Worm (Caenorhabditis elegans): Measurements from ENCODE around the gene Y47D7A.2.

The Y47D7A.2 gene

ce11 chrV:4400118-4400517 is 20.0 kb upstream of the Y47D7A.2 start, which contains the start of gene F13A2.4:
Gene F13A2.4, minus strand, starts transcription at chrV:4400218.
- TF ChIP-seq unc-62 (GFP tag; optimal IDR thresholded peaks at IDR 0.05): no peak

- no peak for TF ChIP-seq unc-62 (GFP tag; optimal IDR thresholded peaks at IDR 0.05)
These were observed 18.2 kb upstream of the Y47D7A.2 start, which contains the start of gene F13A2.5 for ce11 chrV:4401865-4402264. Gene F13A2.5, minus strand, starts transcription at chrV:4401965.

- TF ChIP-seq unc-62 (GFP tag; optimal IDR thresholded peaks at IDR 0.05): no peak
These were observed 12.6 kb upstream of the Y47D7A.2 start, which contains the start of gene nhr-118 for ce11 chrV:4407519-4407918. Gene nhr-118, plus strand, starts transcription at chrV:4407819.

ce11 chrV:4410643-4411042 is 9.4 kb upstream of the Y47D7A.2 start, which contains the start of gene Y47D7A.3:
Gene Y47D7A.3, plus strand, starts transcription at chrV:4410943.
- TF ChIP-seq unc-62 (GFP tag; optimal IDR thresholded peaks at IDR 0.05): no peak

- no peak for TF ChIP-seq unc-62 (GFP tag; optimal IDR thresholded peaks at IDR 0.05)
These were observed 8.4 kb upstream of the Y47D7A.2 start, which contains the start of gene Y47D7A.17 for ce11 chrV:4411714-4412113. Gene Y47D7A.17, minus strand, starts transcription at chrV:4411814.

ce11 chrV:4414613-4415071 is 5.4 kb upstream of the Y47D7A.2 start, which contains the start of gene grl-5:
Gene grl-5, minus strand, starts transcription at chrV:4414663.
- no peak for TF ChIP-seq unc-62 (GFP tag; optimal IDR thresholded peaks at IDR 0.05)

- TF ChIP-seq unc-62 (GFP tag; optimal IDR thresholded peaks at IDR 0.05): no peak
These were observed 3.4 kb upstream of the Y47D7A.2 start, which contains the start of gene Y47D7A.18 for ce11 chrV:4416710-4417109. Gene Y47D7A.18, minus strand, starts transcription at chrV:4416810.

ce11 chrV:4418116-4418515 is 2.0 kb upstream of the Y47D7A.2 start, which contains the start of gene Y47D7A.6:
Gene Y47D7A.6, minus strand, starts transcription at chrV:4418216.
- no peak for TF ChIP-seq unc-62 (GFP tag; optimal IDR thresholded peaks at IDR 0.05)

- no peak for TF ChIP-seq unc-62 (GFP tag; optimal IDR thresholded peaks at IDR 0.05)
These were observed 1.4 kb downstream of the Y47D7A.2 start, which contains the start of gene skr-14 for ce11 chrV:4421475-4421874. Gene skr-14, minus strand, starts transcription at chrV:4421575.

ce11 chrV:4422127-4422526 is 2.1 kb downstream of the Y47D7A.2 start, which contains the start of gene skr-7:
Gene skr-7, plus strand, starts transcription at chrV:4422427.
- TF ChIP-seq unc-62 (GFP tag; optimal IDR thresholded peaks at IDR 0.05): no peak

- no peak for TF ChIP-seq unc-62 (GFP tag; optimal IDR thresholded peaks at IDR 0.05)
These were observed 3.0 kb downstream of the Y47D7A.2 start for ce11 chrV:4423087-4423486.

- no peak for TF ChIP-seq unc-62 (GFP tag; optimal IDR thresholded peaks at IDR 0.05)
These were observed 3.9 kb downstream of the Y47D7A.2 start, which contains the start of the genes Y47D7A.9 and Y47D7A.19 for ce11 chrV:4423860-4424401. Gene Y47D7A.9, minus strand, starts transcription at chrV:4423960. Gene Y47D7A.19, plus strand, starts transcription at chrV:4424351.

ce11 chrV:4428202-4428601 is 8.1 kb downstream of the Y47D7A.2 start, which contains the start of gene Y47D7A.11:
Gene Y47D7A.11, minus strand, starts transcription at chrV:4428302.
- no peak for TF ChIP-seq unc-62 (GFP tag; optimal IDR thresholded peaks at IDR 0.05)

ce11 chrV:4429576-4429975 is 9.5 kb downstream of the Y47D7A.2 start, which contains the start of gene Y47D7A.12:
Gene Y47D7A.12, minus strand, starts transcription at chrV:4429676.
- TF ChIP-seq unc-62 (GFP tag; optimal IDR thresholded peaks at IDR 0.05): no peak

- no peak for TF ChIP-seq unc-62 (GFP tag; optimal IDR thresholded peaks at IDR 0.05)
These were observed 12.7 kb downstream of the Y47D7A.2 start, which contains the start of gene Y47D7A.15 for ce11 chrV:4432783-4433237. Gene Y47D7A.15, minus strand, starts transcription at chrV:4433187.

ce11 chrV:4435411-4435981 is 15.4 kb downstream of the Y47D7A.2 start, which contains the start of gene Y47D7A.13:
Gene Y47D7A.13, minus strand, starts transcription at chrV:4435927.
- TF ChIP-seq unc-62 (GFP tag; optimal IDR thresholded peaks at IDR 0.05): no peak
